Worm (Caenorhabditis elegans) whole organism, L4 larva: Measurements from ENCODE around the gene F36H1.12.

Experiments used
- aly-2 ChIP-seq: sonication (generic microtip); optimal IDR thresholded peaks from 2 replicates; lab custom pipeline; 2018; ENCODE audit warnings: missing biosample characterization, missing genetic modification characterization
- dmd-9 ChIP-seq: fragments of 200-800 bp; sonication (Bioruptor generic); IDR thresholded peaks from 2 replicates; pipeline ENCODE4 v1.3.6; 2022; ENCODE audit warnings: missing genetic modification reagents, missing genetic modification characterization, missing compliant biosample characterization
- hlh-30 ChIP-seq: sonication (generic microtip); optimal IDR thresholded peaks from 2 replicates; lab custom pipeline; 2017; ENCODE audit warnings: antibody characterized with exemption, mild to moderate bottlenecking, missing genetic modification characterization, missing compliant biosample characterization; ENCODE audit not compliant: insufficient read depth
- lin-15B ChIP-seq: fragments of 150-350 bp; sonication (generic microtip); optimal IDR thresholded peaks from 3 replicates; lab custom pipeline; 2014; ENCODE audit warnings: missing biosample characterization, missing genetic modification characterization
- lin-29 ChIP-seq: fragments of 200-800 bp; sonication (Bioruptor generic); IDR thresholded peaks from 2 replicates; pipeline ENCODE4 v1.3.6; 2022; ENCODE audit warnings: missing genetic modification reagents, missing genetic modification characterization, missing compliant biosample characterization
- lir-3 ChIP-seq: sonication (generic microtip); optimal IDR thresholded peaks from 2 replicates; lab custom pipeline; 2016; ENCODE audit warnings: mild to moderate bottlenecking, missing genetic modification characterization, missing compliant biosample characterization
- mdl-1 ChIP-seq, 2 experiments: fragments of 150-350 bp in 1 of 2; sonication (generic microtip) in 1 of 2; optimal IDR thresholded peaks; 2 replicates each; lab custom pipeline; 2014 to 2017; ENCODE audit warnings: missing biosample characterization in 2 of 2, missing genetic modification characterization in 2 of 2
- mep-1 ChIP-seq: fragments of 150-350 bp; sonication (generic microtip); optimal IDR thresholded peaks from 3 replicates; lab custom pipeline; 2014; ENCODE audit warnings: missing biosample characterization, missing genetic modification characterization
- skn-1 ChIP-seq: fragments of 150-350 bp; optimal IDR thresholded peaks from 2 replicates; lab custom pipeline; 2014; ENCODE audit warnings: missing biosample characterization, missing genetic modification characterization
- unc-130 ChIP-seq: sonication (generic microtip); optimal IDR thresholded peaks from 2 replicates; lab custom pipeline; 2016; ENCODE audit warnings: missing genetic modification reagents, missing genetic modification characterization, missing compliant biosample characterization
- unc-39 ChIP-seq: sonication (generic microtip); optimal IDR thresholded peaks from 2 replicates; lab custom pipeline; 2017; ENCODE audit warnings: missing biosample characterization, missing genetic modification characterization
- unc-62 ChIP-seq, 3 experiments: fragments of 150-350 bp in 1 of 3; sonication (generic microtip); optimal IDR thresholded peaks in 2 of 3; peaks in 1 of 3; 1 replicate in 1 of 3; 2 replicates in 2 of 3; lab custom pipeline; 2014 to 2017; ENCODE audit warnings: missing biosample characterization in 3 of 3, missing genetic modification characterization in 3 of 3, missing genetic modification reagents in 3 of 3, missing genotype in 1 of 3
- ztf-11 ChIP-seq: fragments of 150-350 bp; optimal IDR thresholded peaks from 2 replicates; lab custom pipeline; 2014; ENCODE audit warnings: missing biosample characterization, missing genetic modification characterization

ce11 chrIV:11062984-11063613, 9.6 kb upstream of the F36H1.12 start:
- TF ChIP-seq mep-1 (tag; lab: Kevin White, UChicago): no peak
- no peak for TF ChIP-seq lin-15B (tag; lab: Kevin White, UChicago)
- TF ChIP-seq mdl-1 (tag; optimal IDR thresholded peaks at IDR 0.05; lab: Kevin White, UChicago): no peak
- TF ChIP-seq lir-3 (tag; lab: Kevin White, UChicago): no peak
- TF ChIP-seq hlh-30 (tag; lab: Kevin White, UChicago): no peak
- peak in 1 of 2 experiments; percentile 94 for TF ChIP-seq unc-62 (GFP tag; optimal IDR thresholded peaks at IDR 0.05 in 1 of 2; lab: Kevin White, UChicago)
- no peak for TF ChIP-seq unc-62 (tag; optimal IDR thresholded peaks at IDR 0.05; lab: Kevin White, UChicago)
- TF ChIP-seq skn-1: no peak
- TF ChIP-seq dmd-9 (GFP tag; lab: Robert Waterston, UW): no peak
- no peak for TF ChIP-seq lin-29 (GFP tag; lab: Robert Waterston, UW)
- no peak for TF ChIP-seq ztf-11 (tag; lab: Kevin White, UChicago)
- TF ChIP-seq unc-39 (tag; lab: Kevin White, UChicago): no peak
- TF ChIP-seq aly-2 (tag; lab: Kevin White, UChicago): no peak
- no peak for TF ChIP-seq unc-130 (GFP tag; lab: Kevin White, UChicago)
